Fruit fly (Drosophila melanogaster): ENCODE data around the gene Ser.

The Ser gene

dm6 chr3R:27135692-27136641 lies 58.1 kb downstream of the Ser start:
- TF ChIP-seq pad (GFP tag; optimal IDR thresholded peaks at IDR 0.05) (peak; percentile 41), Crg-1 (GFP tag; optimal IDR thresholded peaks at IDR 0.05) (peak; percentile 31), CG1620 (GFP tag; optimal IDR thresholded peaks at IDR 0.05) (peak; percentile 25), toe (GFP tag; optimal IDR thresholded peaks at IDR 0.05) (no peak), Hr96 (GFP tag; optimal IDR thresholded peaks at IDR 0.05) (peak; percentile 14), CG12768 (GFP tag; optimal IDR thresholded peaks at IDR 0.05) (peak; percentile 24), cnc (optimal IDR thresholded peaks at IDR 0.05) (no peak), CG14711 (tag; optimal IDR thresholded peaks at IDR 0.05) (peak; percentile 41), CG11617 (GFP tag; optimal IDR thresholded peaks at IDR 0.05) (peak; percentile 65), tj (GFP tag; optimal IDR thresholded peaks at IDR 0.05) (peak; percentile 1), Mnt (GFP tag; optimal IDR thresholded peaks at IDR 0.05) (no peak), CG5204 (GFP tag; optimal IDR thresholded peaks at IDR 0.05) (no peak), CG33017 (tag; optimal IDR thresholded peaks at IDR 0.05) (peak; percentile 14), cic (GFP tag; optimal IDR thresholded peaks at IDR 0.05) (peak; percentile 37), bab1 (GFP tag; optimal IDR thresholded peaks at IDR 0.05) (no peak), ovo (GFP tag; optimal IDR thresholded peaks at IDR 0.05) (peak; percentile 60), Clk (GFP tag; optimal IDR thresholded peaks at IDR 0.05) (peak; percentile 19), kay (GFP tag; ENCODE audit: borderline replicate concordance) (peak; percentile 90), CG7045 (GFP tag; optimal IDR thresholded peaks at IDR 0.05) (peak; percentile 60), CG7101 (tag; optimal IDR thresholded peaks at IDR 0.05) (peak; percentile 67)

dm6 chr3R:27134728-27135361 lies 59.2 kb downstream of the Ser start:
- TF ChIP-seq Hr96 (GFP tag; optimal IDR thresholded peaks at IDR 0.05) (no peak), CG12768 (GFP tag; optimal IDR thresholded peaks at IDR 0.05) (no peak)

dm6 chr3R:27133992-27134391 lies 60.1 kb downstream of the Ser start:
- TF ChIP-seq CG5204 (GFP tag; optimal IDR thresholded peaks at IDR 0.05), result no peak
- no peak for TF ChIP-seq CG12768 (GFP tag; optimal IDR thresholded peaks at IDR 0.05)
- TF ChIP-seq CG14711 (tag; optimal IDR thresholded peaks at IDR 0.05), result no peak
- no peak for TF ChIP-seq CG1620 (GFP tag; optimal IDR thresholded peaks at IDR 0.05)

DNA sequence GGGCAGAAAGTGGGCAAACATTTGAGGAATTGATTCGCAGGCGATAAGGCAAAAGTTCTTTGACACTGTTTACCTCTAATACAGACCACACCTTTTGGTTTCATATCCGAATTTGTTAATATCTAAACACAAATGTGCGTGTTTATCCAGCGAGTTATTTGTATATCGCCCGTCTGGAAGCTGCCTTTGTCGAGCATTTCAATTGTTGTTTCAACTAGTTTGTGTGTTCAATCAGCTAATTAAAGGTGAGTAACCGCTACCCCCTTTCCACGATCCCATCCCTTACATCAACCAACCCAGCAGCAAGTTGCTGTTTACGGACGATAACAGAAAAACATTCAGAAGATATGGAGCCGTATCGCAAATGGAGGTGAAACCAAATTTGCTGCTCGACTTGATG lies 62.7 kb downstream of the Ser start:
- no peak for TF ChIP-seq pad (GFP tag; optimal IDR thresholded peaks at IDR 0.05)
- TF ChIP-seq CG12768 (GFP tag; optimal IDR thresholded peaks at IDR 0.05), result peak; percentile 39
- TF ChIP-seq CG11617 (GFP tag; optimal IDR thresholded peaks at IDR 0.05), result peak; percentile 12
- TF ChIP-seq Crg-1 (GFP tag; optimal IDR thresholded peaks at IDR 0.05), result peak; percentile 63
- no peak for TF ChIP-seq toe (GFP tag; optimal IDR thresholded peaks at IDR 0.05)
- peak; percentile 44 for TF ChIP-seq ovo (GFP tag; optimal IDR thresholded peaks at IDR 0.05)
- peak; percentile 11 for TF ChIP-seq CG14711 (tag; optimal IDR thresholded peaks at IDR 0.05)
- TF ChIP-seq CG7045 (GFP tag; optimal IDR thresholded peaks at IDR 0.05), result peak; percentile 29
- TF ChIP-seq bab1 (GFP tag; optimal IDR thresholded peaks at IDR 0.05), result no peak
- peak; percentile 46 for TF ChIP-seq CG7101 (tag; optimal IDR thresholded peaks at IDR 0.05)
- TF ChIP-seq cic (GFP tag; optimal IDR thresholded peaks at IDR 0.05), result peak; percentile 20
- TF ChIP-seq CG1620 (GFP tag; optimal IDR thresholded peaks at IDR 0.05), result peak; percentile 40
- peak; percentile 6 for TF ChIP-seq CG33017 (tag; optimal IDR thresholded peaks at IDR 0.05)
- TF ChIP-seq kay (GFP tag; ENCODE audit: borderline replicate concordance), result peak; percentile 56
- no peak for TF ChIP-seq CG5204 (GFP tag; optimal IDR thresholded peaks at IDR 0.05)

DNA sequence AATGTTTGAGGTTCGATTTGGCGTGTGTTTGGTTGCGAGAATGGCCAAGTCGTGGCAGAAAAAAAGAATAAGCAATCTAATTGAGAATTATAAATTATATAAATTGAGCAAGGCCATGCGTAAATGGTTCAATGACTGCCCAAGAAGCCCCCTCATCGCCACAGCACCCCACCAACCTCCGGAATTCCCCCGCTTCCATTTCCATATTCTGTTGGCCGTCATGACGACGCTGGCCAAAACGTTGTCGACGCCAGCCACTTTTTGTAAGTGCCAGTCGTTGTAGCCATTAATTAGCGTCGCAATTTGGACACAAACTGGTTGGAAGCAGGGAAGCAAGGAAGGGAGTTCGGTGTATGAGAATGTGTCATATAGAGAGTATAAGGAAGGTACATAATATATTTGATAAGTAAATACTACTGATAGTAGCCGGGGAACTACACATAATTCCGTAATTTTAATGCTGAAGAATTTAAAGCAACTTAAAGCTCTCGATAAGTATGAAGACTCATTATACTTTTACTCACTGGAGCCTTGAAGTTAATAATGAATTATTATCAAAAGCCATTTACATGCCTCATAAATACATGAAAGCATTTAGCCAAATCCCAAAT lies 63.4 kb downstream of the Ser start:
- TF ChIP-seq kay (GFP tag; ENCODE audit: borderline replicate concordance) (peak; percentile 47), Crg-1 (GFP tag; optimal IDR thresholded peaks at IDR 0.05) (no peak), pad (GFP tag; optimal IDR thresholded peaks at IDR 0.05) (no peak), bab1 (GFP tag; optimal IDR thresholded peaks at IDR 0.05) (no peak), tj (GFP tag; optimal IDR thresholded peaks at IDR 0.05) (peak; percentile 62), Hr96 (GFP tag; optimal IDR thresholded peaks at IDR 0.05) (no peak), CG1620 (GFP tag; optimal IDR thresholded peaks at IDR 0.05) (no peak), CG7045 (GFP tag; optimal IDR thresholded peaks at IDR 0.05) (no peak), cnc (optimal IDR thresholded peaks at IDR 0.05) (no peak), ovo (GFP tag; optimal IDR thresholded peaks at IDR 0.05) (no peak), toe (GFP tag; optimal IDR thresholded peaks at IDR 0.05) (no peak), CG7101 (tag; optimal IDR thresholded peaks at IDR 0.05) (no peak), cic (GFP tag; optimal IDR thresholded peaks at IDR 0.05) (no peak), CG33017 (tag; optimal IDR thresholded peaks at IDR 0.05) (no peak)
